Worm (Caenorhabditis elegans): ENCODE data around the gene tbp-1.
A peak's percentile ranks its signal among the peaks of the same experiment; 100 is the strongest.

ce11 chrIII:7338693-7339092 is 45.1 kb upstream of the tbp-1 start, which contains the start of gene kap-1:
- TF ChIP-seq F26F4.8 (GFP tag; conservative IDR thresholded peaks at IDR 0.05) (no peak), vab-7 (GFP tag; IDR thresholded peaks at IDR 0.05) (no peak), nhr-11 (tag; optimal IDR thresholded peaks at IDR 0.05) (no peak), unc-130 (GFP tag; optimal IDR thresholded peaks at IDR 0.05) (no peak), egl-43 (GFP tag; IDR thresholded peaks at IDR 0.05) (peak; percentile 64), skn-1 (tag; optimal IDR thresholded peaks at IDR 0.05) (no peak), arid-1 (GFP tag; conservative IDR thresholded peaks at IDR 0.05) (no peak)
